Worm (Caenorhabditis elegans): ENCODE measurements around the gene gsp-2.

DNA sequence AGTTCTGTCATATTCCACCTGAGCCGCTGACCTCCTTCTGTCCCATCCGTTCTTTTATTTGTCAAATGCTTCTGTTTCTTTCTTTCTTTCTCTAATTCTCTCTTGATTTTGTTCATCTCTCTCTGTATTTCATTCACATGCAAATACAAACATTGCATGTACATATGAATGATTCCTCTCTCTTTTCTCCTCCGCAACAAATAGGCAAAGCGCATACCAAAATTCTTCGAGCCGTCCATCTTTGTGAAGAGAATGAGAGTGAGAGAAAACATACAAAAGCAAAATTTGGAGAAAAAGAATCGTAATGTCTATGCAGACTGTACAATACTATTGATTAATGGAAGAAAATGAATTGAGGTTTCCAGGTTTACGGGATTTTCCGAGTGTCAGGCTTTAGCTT, 19.0 kb upstream of the gsp-2 start:
- TF ChIP-seq hmg-20 (GFP tag; IDR thresholded peaks at IDR 0.05) (no peak), die-1 (tag; optimal IDR thresholded peaks at IDR 0.05) (no peak), nhr-120 (GFP tag; IDR thresholded peaks at IDR 0.05) (no peak), C17E4.6 (GFP tag; IDR thresholded peaks at IDR 0.05) (no peak), unc-62 (GFP tag; optimal IDR thresholded peaks at IDR 0.05) (no peak), bed-1 (GFP tag; IDR thresholded peaks at IDR 0.05) (no peak), hrde-1 (tag; optimal IDR thresholded peaks at IDR 0.05; ENCODE audit: borderline replicate concordance) (no peak), unc-130 (GFP tag; optimal IDR thresholded peaks at IDR 0.05) (no peak), aptf-3 (GFP tag; IDR thresholded peaks at IDR 0.05) (no peak)
